Worm (Caenorhabditis elegans) whole organism, late embryonic: ENCODE data around the gene clec-63.

Experiments used
- F13H6.1 ChIP-seq: sonication (generic microtip); optimal IDR thresholded peaks from 2 replicates; lab custom pipeline; 2016; ENCODE audit warnings: missing genetic modification characterization, missing compliant biosample characterization
- K02D7.2 ChIP-seq: sonication (generic microtip); optimal IDR thresholded peaks from 2 replicates; lab custom pipeline; 2017; ENCODE audit warnings: mild to moderate bottlenecking, missing genetic modification characterization, missing compliant biosample characterization
- T23F11.4 ChIP-seq: fragments of 200-800 bp; sonication (Bioruptor generic); optimal IDR thresholded peaks from 2 replicates; lab custom pipeline; 2018; ENCODE audit warnings: mild to moderate bottlenecking, missing genetic modification characterization, missing compliant biosample characterization
- Y22D7AL.16 ChIP-seq: sonication (generic microtip); optimal IDR thresholded peaks from 2 replicates; lab custom pipeline; 2016; ENCODE audit warnings: missing genetic modification characterization, missing compliant biosample characterization
- ama-1 ChIP-seq: fragments of 150-350 bp; optimal IDR thresholded peaks from 2 replicates; lab custom pipeline; 2014
- ceh-14 ChIP-seq: sonication (generic microtip); optimal IDR thresholded peaks from 2 replicates; lab custom pipeline; 2016; ENCODE audit warnings: missing genotype, missing genetic modification characterization, missing compliant biosample characterization
- ceh-18 ChIP-seq: sonication (generic microtip); optimal IDR thresholded peaks from 2 replicates; lab custom pipeline; 2016; ENCODE audit warnings: missing genetic modification characterization, missing compliant biosample characterization
- ceh-2 ChIP-seq: sonication (generic microtip); optimal IDR thresholded peaks from 2 replicates; lab custom pipeline; 2016; ENCODE audit warnings: missing genotype, missing genetic modification characterization, missing compliant biosample characterization
- ceh-22 ChIP-seq: sonication (generic microtip); optimal IDR thresholded peaks from 2 replicates; lab custom pipeline; 2017; ENCODE audit warnings: missing biosample characterization, missing genetic modification characterization
- ceh-24 ChIP-seq: sonication (generic microtip); optimal IDR thresholded peaks from 2 replicates; lab custom pipeline; 2016; ENCODE audit warnings: mild to moderate bottlenecking, missing genetic modification characterization, missing compliant biosample characterization
- ceh-30 ChIP-seq: fragments of 150-350 bp; optimal IDR thresholded peaks from 2 replicates; lab custom pipeline; 2014; ENCODE audit warnings: missing biosample characterization, missing genetic modification characterization
- ceh-31 ChIP-seq: sonication (generic microtip); optimal IDR thresholded peaks from 2 replicates; lab custom pipeline; 2016; ENCODE audit warnings: missing genetic modification characterization, missing compliant biosample characterization
- ceh-34 ChIP-seq: sonication (generic microtip); optimal IDR thresholded peaks from 2 replicates; lab custom pipeline; 2016; ENCODE audit warnings: mild to moderate bottlenecking, missing genetic modification characterization, missing compliant biosample characterization
- ceh-45 ChIP-seq: fragments of 200-800 bp; sonication (Bioruptor generic); IDR thresholded peaks from 2 replicates; pipeline ENCODE4 v1.3.6; 2022; ENCODE audit warnings: missing genetic modification reagents, missing genetic modification characterization, missing compliant biosample characterization
- che-1 ChIP-seq: sonication (generic microtip); optimal IDR thresholded peaks from 2 replicates; lab custom pipeline; 2016; ENCODE audit warnings: mild to moderate bottlenecking, missing genetic modification characterization, missing compliant biosample characterization
- dmd-4 ChIP-seq: sonication (generic microtip); optimal IDR thresholded peaks from 2 replicates; lab custom pipeline; 2016; ENCODE audit warnings: borderline replicate concordance, missing genetic modification characterization, missing compliant biosample characterization
- dve-1 ChIP-seq: sonication (generic microtip); optimal IDR thresholded peaks from 2 replicates; lab custom pipeline; 2017; ENCODE audit warnings: antibody characterized with exemption, mild to moderate bottlenecking, missing genetic modification characterization, missing compliant biosample characterization
- elt-2 ChIP-seq: sonication (generic microtip); optimal IDR thresholded peaks from 2 replicates; lab custom pipeline; 2016; ENCODE audit warnings: missing genetic modification reagents, missing genetic modification characterization, missing compliant biosample characterization
- ets-4 ChIP-seq: sonication (generic microtip); optimal IDR thresholded peaks from 2 replicates; lab custom pipeline; 2016; ENCODE audit warnings: missing genetic modification characterization, missing compliant biosample characterization
- eyg-1 ChIP-seq: sonication (generic microtip); optimal IDR thresholded peaks from 2 replicates; lab custom pipeline; 2016; ENCODE audit warnings: missing genotype, missing genetic modification characterization, missing compliant biosample characterization
- fax-1 ChIP-seq: sonication (generic microtip); optimal IDR thresholded peaks from 2 replicates; lab custom pipeline; 2016; ENCODE audit warnings: missing genotype, missing genetic modification characterization, missing compliant biosample characterization
- fkh-6 ChIP-seq: sonication (generic microtip); optimal IDR thresholded peaks from 2 replicates; lab custom pipeline; 2016; ENCODE audit warnings: missing genetic modification characterization, missing compliant biosample characterization
- gmeb-2 ChIP-seq: sonication (generic microtip); optimal IDR thresholded peaks from 2 replicates; lab custom pipeline; 2016; ENCODE audit warnings: missing genetic modification characterization, inconsistent platforms, missing compliant biosample characterization
- hlh-13 ChIP-seq: fragments of 200-800 bp; sonication (Bioruptor generic); optimal IDR thresholded peaks from 2 replicates; lab custom pipeline; 2018; ENCODE audit warnings: mild to moderate bottlenecking, missing genetic modification characterization, missing compliant biosample characterization
- lim-6 ChIP-seq: sonication (generic microtip); optimal IDR thresholded peaks from 2 replicates; lab custom pipeline; 2016; ENCODE audit warnings: missing genetic modification characterization, missing compliant biosample characterization
- madf-2 ChIP-seq: sonication (generic microtip); optimal IDR thresholded peaks from 2 replicates; lab custom pipeline; 2017; ENCODE audit warnings: missing genetic modification characterization, missing compliant biosample characterization
- mec-3 ChIP-seq: sonication (generic microtip); optimal IDR thresholded peaks from 2 replicates; lab custom pipeline; 2016; ENCODE audit warnings: borderline replicate concordance, missing genetic modification characterization, missing compliant biosample characterization
- nfya-1 ChIP-seq: sonication (generic microtip); optimal IDR thresholded peaks from 2 replicates; lab custom pipeline; 2017; ENCODE audit warnings: missing genetic modification characterization, mild to moderate bottlenecking, missing compliant biosample characterization, antibody characterized with exemption, moderate library complexity
- nhr-11 ChIP-seq: fragments of 150-350 bp; optimal IDR thresholded peaks from 2 replicates; lab custom pipeline; 2014; ENCODE audit warnings: missing biosample characterization, missing genetic modification characterization
- npax-4 ChIP-seq: sonication (generic microtip); optimal IDR thresholded peaks from 2 replicates; lab custom pipeline; 2016; ENCODE audit warnings: missing genetic modification characterization, missing compliant biosample characterization
- odd-2 ChIP-seq: sonication (generic microtip); optimal IDR thresholded peaks from 2 replicates; lab custom pipeline; 2017; ENCODE audit warnings: antibody characterized with exemption, mild to moderate bottlenecking, missing genetic modification characterization, missing compliant biosample characterization
- pat-9 ChIP-seq: fragments of 200-800 bp; sonication (Bioruptor generic); optimal IDR thresholded peaks from 2 replicates; lab custom pipeline; 2018; ENCODE audit warnings: mild to moderate bottlenecking, missing genetic modification characterization, moderate library complexity, missing compliant biosample characterization
- pax-1 ChIP-seq: fragments of 150-350 bp; optimal IDR thresholded peaks from 2 replicates; lab custom pipeline; 2014; ENCODE audit warnings: missing biosample characterization, missing genetic modification characterization
- pha-4 ChIP-seq: fragments of 150-350 bp; optimal IDR thresholded peaks from 2 replicates; lab custom pipeline; 2018; ENCODE audit warnings: missing biosample characterization, missing genetic modification reagents, missing genetic modification characterization
- pqm-1 ChIP-seq: sonication (generic microtip); optimal IDR thresholded peaks from 2 replicates; lab custom pipeline; 2016; ENCODE audit warnings: missing genetic modification characterization, missing compliant biosample characterization
- sdc-2 ChIP-seq: sonication (generic microtip); optimal IDR thresholded peaks from 2 replicates; lab custom pipeline; 2016; ENCODE audit warnings: missing genotype, missing genetic modification characterization, missing compliant biosample characterization
- sox-2 ChIP-seq: fragments of 200-800 bp; sonication (Bioruptor generic); IDR thresholded peaks from 2 replicates; pipeline ENCODE4 v1.3.6; 2022; ENCODE audit warnings: missing genetic modification reagents, missing genetic modification characterization, missing compliant biosample characterization
- sox-4 ChIP-seq: sonication (generic microtip); optimal IDR thresholded peaks from 2 replicates; lab custom pipeline; 2017; ENCODE audit warnings: mild to moderate bottlenecking, missing genetic modification characterization, inconsistent platforms, missing compliant biosample characterization
- tbx-2 ChIP-seq: sonication (generic microtip); optimal IDR thresholded peaks from 2 replicates; lab custom pipeline; 2016; ENCODE audit warnings: missing genetic modification characterization, missing compliant biosample characterization
- unc-3 ChIP-seq, 2 experiments: fragments of 200-800 bp in 1 of 2; sonication (Bioruptor generic) in 1 of 2; sonication (generic microtip) in 1 of 2; conservative IDR thresholded peaks in 1 of 2; optimal IDR thresholded peaks in 1 of 2; 2 replicates each; pipeline versions ENCODE4 v1.3.6 to Lab custom; 2016 to 2022; ENCODE audit warnings: missing compliant biosample characterization in 2 of 2, missing genetic modification characterization in 2 of 2, missing genetic modification reagents in 1 of 2
- unc-42 ChIP-seq: sonication (generic microtip); optimal IDR thresholded peaks from 2 replicates; lab custom pipeline; 2016; ENCODE audit warnings: missing genotype, missing genetic modification characterization, missing compliant biosample characterization
- unc-55 ChIP-seq: sonication (generic microtip); optimal IDR thresholded peaks from 2 replicates; lab custom pipeline; 2017; ENCODE audit warnings: missing biosample characterization, missing genetic modification reagents, missing genetic modification characterization
- unc-86 ChIP-seq: sonication (generic microtip); optimal IDR thresholded peaks from 2 replicates; lab custom pipeline; 2016; ENCODE audit warnings: missing genetic modification characterization, missing compliant biosample characterization
- zip-5 ChIP-seq: sonication (generic microtip); optimal IDR thresholded peaks from 2 replicates; lab custom pipeline; 2016; ENCODE audit warnings: missing genetic modification characterization, missing compliant biosample characterization

The clec-63 gene

DNA sequence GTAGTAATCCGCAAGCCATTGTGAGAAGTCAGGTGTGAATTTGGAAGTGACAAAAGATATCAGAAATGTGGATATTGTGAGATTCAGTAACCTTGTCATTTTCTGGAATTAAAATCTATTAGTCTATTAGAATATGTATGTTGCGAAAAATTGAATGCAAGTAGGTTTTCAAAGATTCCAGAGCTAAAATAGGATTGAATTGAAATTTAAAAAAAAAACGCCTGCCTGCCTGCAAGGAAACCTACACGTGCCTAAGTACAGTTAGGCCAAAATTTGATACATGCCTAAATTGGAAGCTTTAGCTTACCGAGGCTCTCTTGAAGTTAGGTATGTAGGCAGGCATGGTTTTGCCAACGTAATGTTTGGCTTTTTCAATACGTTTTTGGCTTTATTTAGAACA lies 39.8 kb downstream of the clec-63 start, which contains the start of gene lips-9:
Gene lips-9, minus strand, starts transcription at position 101 of the 400 bp plus-strand sequence.
- TF ChIP-seq nfya-1 (tag; lab: Kevin White, UChicago): no peak
- no peak for TF ChIP-seq ets-4 (tag; lab: Kevin White, UChicago)
- no peak for TF ChIP-seq hlh-13 (GFP tag; lab: Kevin White, UChicago)
- TF ChIP-seq ceh-34 (tag; lab: Kevin White, UChicago): no peak
- no peak for TF ChIP-seq pqm-1
- TF ChIP-seq dve-1: no peak
- TF ChIP-seq unc-3 (GFP tag; conservative IDR thresholded peaks at IDR 0.05; lab: Robert Waterston, UW): no peak
- TF ChIP-seq unc-3 (tag; optimal IDR thresholded peaks at IDR 0.05; lab: Kevin White, UChicago): no peak
- no peak for TF ChIP-seq sox-2
- TF ChIP-seq ceh-22 (tag; lab: Kevin White, UChicago): no peak
- no peak for TF ChIP-seq ceh-30
- TF ChIP-seq ceh-2 (tag; lab: Kevin White, UChicago): no peak
- TF ChIP-seq eyg-1 (tag; lab: Kevin White, UChicago): no peak
- no peak for TF ChIP-seq tbx-2 (tag; lab: Kevin White, UChicago)
- TF ChIP-seq zip-5 (tag; lab: Kevin White, UChicago): no peak
- TF ChIP-seq, all 69 proteins: peak for 0

DNA sequence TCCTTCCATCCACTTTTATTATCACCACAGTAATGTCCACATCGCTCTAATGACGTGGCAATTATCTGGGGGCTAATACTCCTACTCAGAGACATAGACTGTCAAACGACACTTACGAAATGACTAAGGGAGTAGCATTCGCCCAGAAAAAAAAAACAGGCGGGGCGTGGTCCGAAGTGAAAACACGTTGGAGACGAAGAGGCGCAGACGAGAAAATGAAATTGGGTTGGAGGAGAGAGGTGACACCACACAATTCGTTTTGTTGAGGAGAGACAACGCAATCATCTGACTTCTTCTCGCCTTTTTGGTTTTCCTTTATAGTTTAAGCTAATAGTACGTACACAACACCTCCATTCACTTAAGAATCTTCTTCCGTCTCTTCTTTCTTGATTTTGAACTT lies 43.7 kb downstream of the clec-63 start:
- TF ChIP-seq odd-2 (tag; lab: Kevin White, UChicago) (no peak), unc-42 (tag; lab: Kevin White, UChicago) (peak; percentile 33)

- TF ChIP-seq unc-86 (tag; lab: Kevin White, UChicago) (no peak), pat-9 (no peak)
These were observed 44.4 kb downstream of the clec-63 start, which contains the start of gene arrd-10 for ce11 chrII:12939801-12940200. arrd-10 (plus strand) TSS chrII:12940101.

DNA sequence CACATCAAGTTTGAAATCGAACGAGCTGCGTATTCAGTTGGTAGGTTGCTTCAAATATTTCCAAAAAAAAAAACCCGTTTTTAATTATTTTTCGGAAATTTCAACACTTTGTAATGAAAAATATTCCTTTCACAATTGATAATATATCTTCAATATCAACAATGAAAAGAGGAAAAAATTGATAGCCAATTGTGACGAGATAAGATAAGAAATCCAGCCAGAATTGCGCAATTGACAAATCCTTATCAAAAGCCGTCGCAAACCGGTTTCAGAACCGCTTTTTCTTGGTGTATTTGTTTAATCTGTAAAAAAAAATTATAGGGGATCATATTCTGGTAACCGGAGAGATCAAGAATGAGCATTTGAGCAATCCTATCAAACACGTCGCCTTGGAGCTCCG lies 47.1 kb downstream of the clec-63 start:
- peak; percentile 28 for TF ChIP-seq elt-2 (tag; lab: Kevin White, UChicago)
- TF ChIP-seq K02D7.2 (tag; lab: Kevin White, UChicago): no peak

ce11 chrII:12944587-12945126 lies 49.2 kb downstream of the clec-63 start:
- TF ChIP-seq nhr-11 (tag; lab: Kevin White, UChicago) (no peak), pat-9 (peak; percentile 34), pax-1 (tag; lab: Kevin White, UChicago) (no peak), fax-1 (no peak), npax-4 (tag; lab: Kevin White, UChicago) (no peak), T23F11.4 (no peak), K02D7.2 (tag; lab: Kevin White, UChicago) (no peak), ceh-2 (tag; lab: Kevin White, UChicago) (peak; percentile 47), ceh-31 (tag; lab: Kevin White, UChicago) (peak; percentile 74), mec-3 (tag; lab: Kevin White, UChicago) (no peak), nfya-1 (tag; lab: Kevin White, UChicago) (peak; percentile 66), ama-1 (peak; percentile 99), fkh-6 (tag; lab: Kevin White, UChicago) (no peak), ceh-18 (tag; lab: Kevin White, UChicago) (peak; percentile 79), unc-55 (GFP tag; lab: Kevin White, UChicago) (peak; percentile 8), ceh-14 (tag; lab: Kevin White, UChicago) (no peak), hlh-13 (GFP tag; lab: Kevin White, UChicago) (no peak), Y22D7AL.16 (tag; lab: Kevin White, UChicago) (no peak), dve-1 (peak; percentile 35), dmd-4 (tag; lab: Kevin White, UChicago) (no peak), odd-2 (tag; lab: Kevin White, UChicago) (no peak), F13H6.1 (tag; lab: Kevin White, UChicago) (peak; percentile 37), pha-4 (no peak), ceh-24 (no peak), sdc-2 (peak; percentile 67), ceh-45 (GFP tag; lab: Robert Waterston, UW) (no peak), che-1 (tag; lab: Kevin White, UChicago) (no peak), madf-2 (tag; lab: Kevin White, UChicago) (peak; percentile 26), gmeb-2 (tag; lab: Kevin White, UChicago) (peak; percentile 45), lim-6 (tag; lab: Kevin White, UChicago) (no peak), sox-4 (no peak), ceh-30 (no peak), zip-5 (tag; lab: Kevin White, UChicago) (no peak)
